Worm (Caenorhabditis elegans): ENCODE data around the gene M03C11.6.

Gene M03C11.6

ce11 chrIII:10461164-10461546, 37.3 kb upstream of the M03C11.6 start, which contains the start of gene atx-2 (continued):
- peak; percentile 93 for TF ChIP-seq Y22D7AL.16 (tag; optimal IDR thresholded peaks at IDR 0.05)
- TF ChIP-seq elt-2 (tag; optimal IDR thresholded peaks at IDR 0.05) = peak; percentile 99
- TF ChIP-seq unc-42 (tag; optimal IDR thresholded peaks at IDR 0.05) = peak; percentile 84
- peak; percentile 48 for TF ChIP-seq unc-55 (GFP tag; optimal IDR thresholded peaks at IDR 0.05)
- peak; percentile 94 for TF ChIP-seq lin-11 (tag; optimal IDR thresholded peaks at IDR 0.05)
- peak; percentile 99 for TF ChIP-seq ceh-45 (GFP tag; IDR thresholded peaks at IDR 0.05)
- TF ChIP-seq F13H6.1 (tag; optimal IDR thresholded peaks at IDR 0.05) = peak; percentile 97
- peak; percentile 99 for TF ChIP-seq tbx-2 (tag; optimal IDR thresholded peaks at IDR 0.05)
- peak; percentile 87 for TF ChIP-seq hlh-13 (GFP tag; optimal IDR thresholded peaks at IDR 0.05)
- TF ChIP-seq pros-1 (tag; optimal IDR thresholded peaks at IDR 0.05) = peak; percentile 22
- peak; percentile 78 for TF ChIP-seq dve-1 (tag; optimal IDR thresholded peaks at IDR 0.05)
- peak; percentile 96 for TF ChIP-seq madf-2 (tag; optimal IDR thresholded peaks at IDR 0.05)
- peak; percentile 98 for TF ChIP-seq gmeb-2 (tag; optimal IDR thresholded peaks at IDR 0.05)
- TF ChIP-seq hlh-6 (tag; optimal IDR thresholded peaks at IDR 0.05) = peak; percentile 98
- TF ChIP-seq eyg-1 (tag; optimal IDR thresholded peaks at IDR 0.05) = peak; percentile 98
- peak; percentile 98 for TF ChIP-seq unc-3 (GFP tag; conservative IDR thresholded peaks at IDR 0.05)
- TF ChIP-seq unc-3 (tag; optimal IDR thresholded peaks at IDR 0.05) = peak; percentile 99
- peak; percentile 97 for TF ChIP-seq ceh-6 (GFP tag; optimal IDR thresholded peaks at IDR 0.05)
- peak; percentile 99 for TF ChIP-seq ahr-1 (tag; optimal IDR thresholded peaks at IDR 0.05)
- peak; percentile 99 for TF ChIP-seq rnt-1 (tag; optimal IDR thresholded peaks at IDR 0.05)
- TF ChIP-seq ama-1 (optimal IDR thresholded peaks at IDR 0.05) = no peak
- peak; percentile 98 for TF ChIP-seq nfya-1 (tag; optimal IDR thresholded peaks at IDR 0.05)
- TF ChIP-seq ceh-19 (GFP tag; optimal IDR thresholded peaks at IDR 0.05) = peak; percentile 98
- TF ChIP-seq ref-2 (tag; optimal IDR thresholded peaks at IDR 0.05) = peak; percentile 99
- TF ChIP-seq ceh-30 (tag; optimal IDR thresholded peaks at IDR 0.05) = peak; percentile 98
- TF ChIP-seq hlh-15 (tag; optimal IDR thresholded peaks at IDR 0.05) = peak; percentile 96
- peak; percentile 94 for TF ChIP-seq ceh-18 (tag; optimal IDR thresholded peaks at IDR 0.05)
- TF ChIP-seq ceh-31 (tag; optimal IDR thresholded peaks at IDR 0.05) = peak; percentile 99
- TF ChIP-seq dmd-4 (tag; optimal IDR thresholded peaks at IDR 0.05; ENCODE audit: borderline replicate concordance) = peak; percentile 97
- TF ChIP-seq fax-1 (tag; optimal IDR thresholded peaks at IDR 0.05) = peak; percentile 97
- peak; percentile 98 for TF ChIP-seq ceh-22 (tag; optimal IDR thresholded peaks at IDR 0.05)
- peak; percentile 90 for TF ChIP-seq tbx-7 (tag; optimal IDR thresholded peaks at IDR 0.05)
- TF ChIP-seq ztf-16 (tag; optimal IDR thresholded peaks at IDR 0.05) = peak; percentile 98
- TF ChIP-seq ttx-3 (tag; optimal IDR thresholded peaks at IDR 0.05) = peak; percentile 98
- peak; percentile 99 for TF ChIP-seq ceh-34 (tag; optimal IDR thresholded peaks at IDR 0.05)
- peak; percentile 81 for TF ChIP-seq nhr-11 (tag; optimal IDR thresholded peaks at IDR 0.05)
- peak; percentile 89 for TF ChIP-seq sdc-2 (tag; optimal IDR thresholded peaks at IDR 0.05)
- TF ChIP-seq hlh-8 (tag; optimal IDR thresholded peaks at IDR 0.05) = peak; percentile 99
- TF ChIP-seq ceh-14 (tag; optimal IDR thresholded peaks at IDR 0.05) = peak; percentile 99
- TF ChIP-seq sox-4 (tag; optimal IDR thresholded peaks at IDR 0.05) = peak; percentile 99
- TF ChIP-seq K02D7.2 (tag; optimal IDR thresholded peaks at IDR 0.05) = peak; percentile 98
- TF ChIP-seq pha-4 (tag; optimal IDR thresholded peaks at IDR 0.05) = no peak
- peak; percentile 96 for TF ChIP-seq elt-4 (tag; optimal IDR thresholded peaks at IDR 0.05)
- TF ChIP-seq ceh-24 (tag; optimal IDR thresholded peaks at IDR 0.05) = peak; percentile 93
- TF ChIP-seq C38D4.7 (GFP tag; optimal IDR thresholded peaks at IDR 0.05) = peak; percentile 95
- peak; percentile 74 for TF ChIP-seq hlh-30 (tag; optimal IDR thresholded peaks at IDR 0.05; ENCODE audit: insufficient read depth)
- TF ChIP-seq fkh-6 (tag; optimal IDR thresholded peaks at IDR 0.05) = peak; percentile 95
